Worm (Caenorhabditis elegans) whole organism, mixed stage, embryonic: ENCODE measurements around the gene T05A7.7.

ENCODE experiments used
- M03D4.4 ChIP-seq: sonication (generic microtip); optimal IDR thresholded peaks from 2 replicates; lab custom pipeline; 2017; ENCODE audit warnings: mild to moderate bottlenecking, missing genetic modification characterization, missing compliant biosample characterization
- bed-3 ChIP-seq: fragments of 200-800 bp; sonication (Bioruptor generic); optimal IDR thresholded peaks from 3 replicates; lab custom pipeline; 2018; ENCODE audit warnings: mild to moderate bottlenecking, missing genetic modification characterization, moderate library complexity, missing compliant biosample characterization
- blmp-1 ChIP-seq: fragments of 150-350 bp; optimal IDR thresholded peaks from 2 replicates; lab custom pipeline; 2014; ENCODE audit warnings: missing biosample characterization, missing genetic modification characterization
- ces-1 ChIP-seq: fragments of 150-350 bp; optimal IDR thresholded peaks from 2 replicates; lab custom pipeline; 2014; ENCODE audit warnings: missing biosample characterization, missing genetic modification reagents, missing genetic modification characterization
- cnd-1 ChIP-seq: fragments of 200-800 bp; sonication (Bioruptor generic); optimal IDR thresholded peaks from 2 replicates; lab custom pipeline; 2018; ENCODE audit warnings: mild to moderate bottlenecking, missing genetic modification characterization, missing compliant biosample characterization
- elt-1 ChIP-seq: sonication (generic microtip); optimal IDR thresholded peaks from 2 replicates; lab custom pipeline; 2017; ENCODE audit warnings: missing genetic modification characterization, mild to moderate bottlenecking, missing compliant biosample characterization, antibody characterized with exemption, moderate library complexity, borderline replicate concordance; ENCODE audit not compliant: insufficient read depth
- flh-1 ChIP-seq: fragments of 200-800 bp; sonication (Bioruptor generic); optimal IDR thresholded peaks from 2 replicates; lab custom pipeline; 2018; ENCODE audit warnings: mild to moderate bottlenecking, missing genetic modification characterization, moderate library complexity, missing compliant biosample characterization
- hlh-1 ChIP-seq: fragments of 150-350 bp; optimal IDR thresholded peaks from 2 replicates; lab custom pipeline; 2014; ENCODE audit warnings: missing biosample characterization, missing genetic modification reagents, missing genetic modification characterization
- lsy-2 ChIP-seq: fragments of 150-350 bp; optimal IDR thresholded peaks from 2 replicates; lab custom pipeline; 2014; ENCODE audit warnings: missing biosample characterization, missing genetic modification characterization
- mep-1 ChIP-seq: fragments of 150-350 bp; optimal IDR thresholded peaks from 2 replicates; lab custom pipeline; 2017; ENCODE audit warnings: missing biosample characterization, missing genetic modification reagents, missing genetic modification characterization, inconsistent platforms
- nhr-237 ChIP-seq: fragments of 150-350 bp; optimal IDR thresholded peaks from 2 replicates; lab custom pipeline; 2014; ENCODE audit warnings: missing biosample characterization, missing genetic modification characterization
- nhr-28 ChIP-seq: fragments of 150-350 bp; optimal IDR thresholded peaks from 2 replicates; lab custom pipeline; 2014; ENCODE audit warnings: missing biosample characterization, missing genetic modification characterization
- nhr-76 ChIP-seq: sonication (generic microtip); optimal IDR thresholded peaks from 2 replicates; lab custom pipeline; 2017; ENCODE audit warnings: missing biosample characterization, missing genetic modification characterization
- unc-62 ChIP-seq: fragments of 150-350 bp; optimal IDR thresholded peaks from 2 replicates; lab custom pipeline; 2014; ENCODE audit warnings: missing biosample characterization, missing genetic modification reagents, missing genetic modification characterization

DNA sequence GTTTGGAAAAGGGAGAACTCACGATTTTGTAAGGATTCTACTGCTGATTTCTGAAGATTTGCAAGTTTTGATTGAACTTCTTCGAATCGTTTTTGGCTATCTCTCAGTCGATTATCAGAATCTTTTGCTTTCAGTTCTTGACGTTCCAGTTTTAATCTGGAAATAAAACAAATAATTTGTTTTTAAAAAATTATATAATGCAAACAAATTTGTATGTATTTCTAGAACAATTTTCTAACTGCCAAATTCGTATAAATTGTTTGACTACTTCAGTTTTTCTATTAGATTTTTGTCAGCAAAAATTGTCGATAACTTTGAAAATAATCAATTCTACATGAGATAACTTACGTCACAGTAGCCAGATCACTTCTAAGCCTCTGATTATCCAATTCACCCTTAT is 49.8 kb downstream of the T05A7.7 start:
- no peak for TF ChIP-seq bed-3 (GFP tag; lab: Kevin White, UChicago)
- no peak for TF ChIP-seq ces-1
- no peak for TF ChIP-seq unc-62 (GFP tag; lab: Kevin White, UChicago)
- TF ChIP-seq nhr-237 (tag; lab: Kevin White, UChicago): no peak
- no peak for TF ChIP-seq M03D4.4 (tag; lab: Kevin White, UChicago)
- no peak for TF ChIP-seq mep-1 (tag; lab: Kevin White, UChicago)
- TF ChIP-seq hlh-1 (tag; lab: Kevin White, UChicago): no peak
- TF ChIP-seq lsy-2 (tag; lab: Kevin White, UChicago): no peak
- no peak for TF ChIP-seq elt-1 (tag; lab: Kevin White, UChicago)
- TF ChIP-seq flh-1: no peak
- no peak for TF ChIP-seq nhr-76 (tag; lab: Kevin White, UChicago)
- no peak for TF ChIP-seq blmp-1
- no peak for TF ChIP-seq nhr-28
- no peak for TF ChIP-seq cnd-1 (tag; lab: Kevin White, UChicago)
